1 fruit fly cellular context compared by ENCODE assay signal in the genomic region with DNA sequence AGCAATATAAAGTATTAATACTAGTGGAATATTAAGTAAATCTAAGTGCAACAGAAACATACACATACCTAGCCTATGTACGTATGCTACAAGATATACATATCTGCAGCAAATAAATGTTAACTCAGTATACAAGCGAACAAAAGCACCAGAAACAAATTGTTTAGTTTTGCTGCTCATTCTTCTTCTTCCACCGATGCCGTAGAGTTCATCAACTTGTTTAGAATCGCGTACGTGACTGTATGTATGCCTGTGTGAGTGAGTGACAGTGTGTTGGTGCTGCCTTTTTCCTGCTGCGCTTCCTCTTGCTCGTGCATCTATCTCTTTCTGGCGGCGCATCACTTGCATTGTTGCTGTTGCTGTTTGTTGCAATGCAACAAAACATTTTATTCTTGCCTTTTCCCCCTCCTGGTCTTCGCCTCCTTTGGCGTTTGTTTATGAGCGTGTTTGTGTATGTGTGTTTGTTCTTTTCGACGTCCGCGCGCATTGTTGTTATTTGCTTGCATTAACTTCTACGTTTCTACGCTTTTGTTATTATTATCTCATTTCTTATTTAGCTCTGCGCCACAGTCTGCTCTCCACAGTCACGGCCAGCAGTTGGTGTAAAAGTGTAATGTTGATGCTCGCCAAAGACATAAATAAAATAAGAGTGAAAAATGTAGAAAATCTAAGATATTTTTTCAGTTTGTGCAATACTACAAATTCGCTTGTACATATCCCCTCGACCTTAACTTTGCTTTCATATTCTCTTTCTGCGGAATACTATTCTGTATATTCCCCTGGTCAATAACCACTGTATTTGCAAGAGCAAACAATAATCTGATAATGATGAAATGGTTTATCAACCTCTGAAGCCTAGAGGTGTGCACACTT.
TF ChIP-seq lines count a peak whose summit lies in the region.

No protein-coding gene starts in this region.

TF ChIP-seq in whole organism, embryonic, 481 proteins besides CTCF, POLR2A, EP300 and RAD21 (continued from another document and continues in another):
- no peak for TF ChIP-seq lov (optimal IDR thresholded peaks at IDR 0.05; lab: Kevin White, UChicago)
- TF ChIP-seq lov (GFP tag; IDR thresholded peaks at IDR 0.05; lab: Robert Waterston, UW), result 0 out of 3 replicates have a peak, but pooled peaks have one; percentile 35
- no peak for TF ChIP-seq en (GFP tag; optimal IDR thresholded peaks at IDR 0.05; lab: Kevin White, UChicago)
- TF ChIP-seq Sin3A (optimal IDR thresholded peaks at IDR 0.05; lab: Kevin White, UChicago), result no peak
- TF ChIP-seq CG13123 (GFP tag; optimal IDR thresholded peaks at IDR 0.05; lab: Kevin White, UChicago), result no peak
- no peak for TF ChIP-seq CG32767 (GFP tag; IDR thresholded peaks at IDR 0.05; lab: Robert Waterston, UW)
- TF ChIP-seq Rfx (GFP tag; IDR thresholded peaks at IDR 0.05; lab: Robert Waterston, UW), result peak; percentile 34; the same call in 1 of the 2 replicates
- no peak for TF ChIP-seq CG8944 (GFP tag; optimal IDR thresholded peaks at IDR 0.05; lab: Kevin White, UChicago)
- peak; percentile 30; the same call in 1 of the 3 replicates for TF ChIP-seq H15 (GFP tag; IDR thresholded peaks at IDR 0.05; lab: Robert Waterston, UW)
- no peak for TF ChIP-seq yki (optimal IDR thresholded peaks at IDR 0.05; lab: Kevin White, UChicago)
- peak; percentile 9; the same call in 1 of the 3 replicates for TF ChIP-seq knrl (GFP tag; IDR thresholded peaks at IDR 0.05; lab: Robert Waterston, UW; ENCODE audit: partially characterized antibody)
- TF ChIP-seq stwl (tag; optimal IDR thresholded peaks at IDR 0.05; lab: Kevin White, UChicago), result no peak
- peak; percentile 10 for TF ChIP-seq PHDP (tag; optimal IDR thresholded peaks at IDR 0.05; lab: Kevin White, UChicago)
- no peak for TF ChIP-seq CG17912 (GFP tag; optimal IDR thresholded peaks at IDR 0.05; lab: Kevin White, UChicago)
- no peak for TF ChIP-seq gfzf (GFP tag; optimal IDR thresholded peaks at IDR 0.05; lab: Kevin White, UChicago)
- TF ChIP-seq hb (GFP tag; IDR thresholded peaks at IDR 0.05; lab: Robert Waterston, UW; ENCODE audit: partially characterized antibody), result no peak
- TF ChIP-seq CG12219 (GFP tag; optimal IDR thresholded peaks at IDR 0.05; lab: Kevin White, UChicago), result no peak
- TF ChIP-seq CG17328 (GFP tag; IDR thresholded peaks at IDR 0.05; lab: Robert Waterston, UW), result 0 out of 2 replicates have a peak, but pooled peaks have one; percentile 12
- TF ChIP-seq phol (tag; optimal IDR thresholded peaks at IDR 0.05; lab: Kevin White, UChicago), result peak; percentile 37
- peak; percentile 46 for TF ChIP-seq fd96Cb (tag; optimal IDR thresholded peaks at IDR 0.05; lab: Kevin White, UChicago)
- no peak for TF ChIP-seq CG7987 (GFP tag; optimal IDR thresholded peaks at IDR 0.05; lab: Kevin White, UChicago)
- TF ChIP-seq CG11093 (GFP tag; IDR thresholded peaks at IDR 0.05; lab: Robert Waterston, UW), result peak; percentile 41; the same call in 1 of the 3 replicates
- peak; percentile 70 for TF ChIP-seq Drgx (GFP tag; IDR thresholded peaks at IDR 0.05; lab: Robert Waterston, UW)
- TF ChIP-seq CG10565 (GFP tag; optimal IDR thresholded peaks at IDR 0.05; lab: Kevin White, UChicago), result no peak
- TF ChIP-seq ap (GFP tag; IDR thresholded peaks at IDR 0.05; lab: Robert Waterston, UW), result 0 out of 2 replicates have a peak, but pooled peaks have one; percentile 10
- peak in 1 of 3 experiments; percentile 27 for TF ChIP-seq lola (GFP tag; optimal IDR thresholded peaks at IDR 0.05; lab: Kevin White, UChicago)
- TF ChIP-seq CG18011 (GFP tag; optimal IDR thresholded peaks at IDR 0.05; lab: Kevin White, UChicago), result no peak
- TF ChIP-seq Aef1 (GFP tag; IDR thresholded peaks at IDR 0.05; lab: Robert Waterston, UW), result no peak
- no peak for TF ChIP-seq twi (tag; optimal IDR thresholded peaks at IDR 0.05; lab: Kevin White, UChicago)
- peak; percentile 31 for TF ChIP-seq pnt (GFP tag; optimal IDR thresholded peaks at IDR 0.05; lab: Kevin White, UChicago)
- TF ChIP-seq CG6654 (GFP tag; optimal IDR thresholded peaks at IDR 0.05; lab: Kevin White, UChicago), result peak; percentile 39
- no peak for TF ChIP-seq CG4854 (GFP tag; optimal IDR thresholded peaks at IDR 0.05; lab: Kevin White, UChicago)
- TF ChIP-seq hth (optimal IDR thresholded peaks at IDR 0.05; lab: Kevin White, UChicago), result no peak
- TF ChIP-seq CG8281 (tag; optimal IDR thresholded peaks at IDR 0.05; lab: Kevin White, UChicago), result peak; percentile 7
- no peak for TF ChIP-seq CG34224 (GFP tag; IDR thresholded peaks at IDR 0.05; lab: Robert Waterston, UW; ENCODE audit: partially characterized antibody)
- TF ChIP-seq BEAF-32 (GFP tag; optimal IDR thresholded peaks at IDR 0.05; lab: Kevin White, UChicago), result no peak
- peak; percentile 84 for TF ChIP-seq cg (GFP tag; optimal IDR thresholded peaks at IDR 0.05; lab: Kevin White, UChicago)
- TF ChIP-seq CG3726 (GFP tag; IDR thresholded peaks at IDR 0.05; lab: Robert Waterston, UW), result no peak
- peak; percentile 54; the same call in 2 of the 3 replicates for TF ChIP-seq dysf (GFP tag; IDR thresholded peaks at IDR 0.05; lab: Robert Waterston, UW)
- TF ChIP-seq CG14441 (GFP tag; IDR thresholded peaks at IDR 0.05; lab: Robert Waterston, UW), result peak; percentile 31; the same call in 1 of the 2 replicates
- peak; percentile 24 for TF ChIP-seq Hr3 (GFP tag; optimal IDR thresholded peaks at IDR 0.05; lab: Kevin White, UChicago)
- TF ChIP-seq CG6272 (GFP tag; IDR thresholded peaks at IDR 0.05; lab: Robert Waterston, UW), result no peak
- TF ChIP-seq gcm (GFP tag; optimal IDR thresholded peaks at IDR 0.05; lab: Kevin White, UChicago), result no peak
- TF ChIP-seq nerfin-1 (tag; optimal IDR thresholded peaks at IDR 0.05; lab: Kevin White, UChicago), result peak; percentile 30
- no peak for TF ChIP-seq Doc3 (GFP tag; IDR thresholded peaks at IDR 0.05; lab: Robert Waterston, UW; ENCODE audit: partially characterized antibody)
- no peak for TF ChIP-seq Fer3 (tag; optimal IDR thresholded peaks at IDR 0.05; lab: Kevin White, UChicago)
- TF ChIP-seq disco-r (GFP tag; optimal IDR thresholded peaks at IDR 0.05; lab: Kevin White, UChicago), result no peak
- no peak for TF ChIP-seq CG1024 (GFP tag; IDR thresholded peaks at IDR 0.05; lab: Robert Waterston, UW)
- TF ChIP-seq esg (GFP tag; conservative IDR thresholded peaks at IDR 0.05; lab: Robert Waterston, UW), result no peak; the same call in 1 of the 2 replicates
- peak; percentile 18 for TF ChIP-seq CG3163 (GFP tag; optimal IDR thresholded peaks at IDR 0.05; lab: Kevin White, UChicago)
- TF ChIP-seq prd (optimal IDR thresholded peaks at IDR 0.05; lab: Kevin White, UChicago), result no peak
- TF ChIP-seq prd (GFP tag; IDR thresholded peaks at IDR 0.05; lab: Robert Waterston, UW), result 0 out of 3 replicates have a peak, but pooled peaks have one; percentile 38
- no peak for TF ChIP-seq bigmax (GFP tag; optimal IDR thresholded peaks at IDR 0.05; lab: Kevin White, UChicago)
- TF ChIP-seq Hr78 (GFP tag; optimal IDR thresholded peaks at IDR 0.05; lab: Kevin White, UChicago), result no peak
- TF ChIP-seq CG7839 (tag; optimal IDR thresholded peaks at IDR 0.05; lab: Kevin White, UChicago), result peak; percentile 34
- no peak for TF ChIP-seq sd (tag; optimal IDR thresholded peaks at IDR 0.05; lab: Kevin White, UChicago)
- TF ChIP-seq Atf6 (GFP tag; IDR thresholded peaks at IDR 0.05; lab: Robert Waterston, UW), result peak; percentile 53; the same call in 1 of the 2 replicates
- 0 out of 4 replicates have a peak, but pooled peaks have one; percentile 24 for TF ChIP-seq Gug (GFP tag; IDR thresholded peaks at IDR 0.05; lab: Robert Waterston, UW)
- no peak for TF ChIP-seq CG7786 (GFP tag; optimal IDR thresholded peaks at IDR 0.05; lab: Kevin White, UChicago)
- TF ChIP-seq Oaz (GFP tag; IDR thresholded peaks at IDR 0.05; lab: Robert Waterston, UW), result no peak
- TF ChIP-seq E2f2 (GFP tag; IDR thresholded peaks at IDR 0.05; lab: Robert Waterston, UW), result no peak; the same call in 1 of the 2 replicates
- TF ChIP-seq kay (GFP tag; optimal IDR thresholded peaks at IDR 0.05; lab: Kevin White, UChicago), result no peak
- no peak for TF ChIP-seq CG9609 (GFP tag; optimal IDR thresholded peaks at IDR 0.05; lab: Kevin White, UChicago)
- no peak for TF ChIP-seq Elba2 (GFP tag; optimal IDR thresholded peaks at IDR 0.05; lab: Kevin White, UChicago)
- peak; percentile 50; the same call in 1 of the 2 replicates for TF ChIP-seq Xrp1 (GFP tag; IDR thresholded peaks at IDR 0.05; lab: Robert Waterston, UW)
- peak; percentile 26 for TF ChIP-seq CG11398 (GFP tag; optimal IDR thresholded peaks at IDR 0.05; lab: Kevin White, UChicago)
- TF ChIP-seq nmo (GFP tag; optimal IDR thresholded peaks at IDR 0.05; lab: Kevin White, UChicago), result peak; percentile 20
- peak; percentile 94 for TF ChIP-seq sens (GFP tag; lab: Kevin White, UChicago)
- no peak for TF ChIP-seq her (GFP tag; optimal IDR thresholded peaks at IDR 0.05; lab: Kevin White, UChicago)
- TF ChIP-seq pzg (GFP tag; optimal IDR thresholded peaks at IDR 0.05; lab: Kevin White, UChicago), result no peak
- no peak for TF ChIP-seq Max (GFP tag; optimal IDR thresholded peaks at IDR 0.05; lab: Kevin White, UChicago)
- TF ChIP-seq Adf1 (GFP tag; IDR thresholded peaks at IDR 0.05; lab: Robert Waterston, UW), result 0 out of 2 replicates have a peak, but pooled peaks have one; percentile 7
- no peak; the same call in 1 of the 2 replicates for TF ChIP-seq CG8765 (GFP tag; IDR thresholded peaks at IDR 0.05; lab: Robert Waterston, UW)
- no peak for TF ChIP-seq Hey (tag; optimal IDR thresholded peaks at IDR 0.05; lab: Kevin White, UChicago)
- peak; percentile 23; the same call in 1 of the 2 replicates for TF ChIP-seq CG6689 (GFP tag; IDR thresholded peaks at IDR 0.05; lab: Robert Waterston, UW)
- TF ChIP-seq zen2 (GFP tag; IDR thresholded peaks at IDR 0.05; lab: Robert Waterston, UW; ENCODE audit: partially characterized antibody), result no peak
- no peak for TF ChIP-seq tup (GFP tag; optimal IDR thresholded peaks at IDR 0.05; lab: Kevin White, UChicago)
- TF ChIP-seq kah (GFP tag; optimal IDR thresholded peaks at IDR 0.05; lab: Kevin White, UChicago), result no peak
- no peak for TF ChIP-seq caup (GFP tag; optimal IDR thresholded peaks at IDR 0.05; lab: Kevin White, UChicago; ENCODE audit: severe bottlenecking)
- TF ChIP-seq CG5245 (GFP tag; optimal IDR thresholded peaks at IDR 0.05; lab: Kevin White, UChicago), result no peak
- TF ChIP-seq CG11456 (GFP tag; IDR thresholded peaks at IDR 0.05; lab: Robert Waterston, UW), result no peak
- no peak for TF ChIP-seq mld (GFP tag; IDR thresholded peaks at IDR 0.05; lab: Robert Waterston, UW; ENCODE audit: partially characterized antibody)
- no peak for TF ChIP-seq da (GFP tag; optimal IDR thresholded peaks at IDR 0.05; lab: Kevin White, UChicago)
- no peak for TF ChIP-seq Ets97D (GFP tag; optimal IDR thresholded peaks at IDR 0.05; lab: Kevin White, UChicago)
- peak; percentile 25 for TF ChIP-seq Sox102F (GFP tag; optimal IDR thresholded peaks at IDR 0.05; lab: Kevin White, UChicago)
- TF ChIP-seq CG18764 (GFP tag; optimal IDR thresholded peaks at IDR 0.05; lab: Kevin White, UChicago), result no peak
- no peak for TF ChIP-seq dan (GFP tag; IDR thresholded peaks at IDR 0.05; lab: Robert Waterston, UW)
- no peak for TF ChIP-seq vnd (GFP tag; IDR thresholded peaks at IDR 0.05; lab: Robert Waterston, UW; ENCODE audit: partially characterized antibody)
- TF ChIP-seq CG2116 (GFP tag; optimal IDR thresholded peaks at IDR 0.05; lab: Kevin White, UChicago), result peak; percentile 33
- TF ChIP-seq btn (GFP tag; optimal IDR thresholded peaks at IDR 0.05; lab: Kevin White, UChicago), result no peak
- peak; percentile 27 for TF ChIP-seq shn (GFP tag; optimal IDR thresholded peaks at IDR 0.05; lab: Kevin White, UChicago)
- peak; percentile 11 for TF ChIP-seq CG10267 (tag; optimal IDR thresholded peaks at IDR 0.05; lab: Kevin White, UChicago)
- TF ChIP-seq CG1233 (GFP tag; optimal IDR thresholded peaks at IDR 0.05; lab: Kevin White, UChicago), result no peak
- no peak for TF ChIP-seq cato (GFP tag; optimal IDR thresholded peaks at IDR 0.05; lab: Kevin White, UChicago; ENCODE audit: borderline replicate concordance)
- no peak for TF ChIP-seq CG14050 (GFP tag; IDR thresholded peaks at IDR 0.05; lab: Robert Waterston, UW)
- no peak; the same call in 1 of the 2 replicates for TF ChIP-seq chm (GFP tag; IDR thresholded peaks at IDR 0.05; lab: Robert Waterston, UW)
- peak; percentile 70; the same call in 2 of the 3 replicates for TF ChIP-seq CG17361 (GFP tag; IDR thresholded peaks at IDR 0.05; lab: Robert Waterston, UW)
- no peak for TF ChIP-seq CG12071 (GFP tag; optimal IDR thresholded peaks at IDR 0.05; lab: Kevin White, UChicago)
- peak; percentile 16 for TF ChIP-seq CG12942 (GFP tag; optimal IDR thresholded peaks at IDR 0.05; lab: Kevin White, UChicago)
- peak; percentile 54 for TF ChIP-seq bab2 (GFP tag; optimal IDR thresholded peaks at IDR 0.05; lab: Kevin White, UChicago)
- no peak for TF ChIP-seq CG10147 (GFP tag; optimal IDR thresholded peaks at IDR 0.05; lab: Kevin White, UChicago)
- TF ChIP-seq CG2889 (GFP tag; IDR thresholded peaks at IDR 0.05; lab: Robert Waterston, UW), result no peak
- TF ChIP-seq CG12299 (tag; optimal IDR thresholded peaks at IDR 0.05; lab: Kevin White, UChicago), result peak; percentile 7
- no peak for TF ChIP-seq br (optimal IDR thresholded peaks at IDR 0.05; lab: Kevin White, UChicago)
- peak; percentile 82 for TF ChIP-seq D (optimal IDR thresholded peaks at IDR 0.05; lab: Kevin White, UChicago)
- TF ChIP-seq D (GFP tag; optimal IDR thresholded peaks at IDR 0.05; lab: Kevin White, UChicago), result peak; percentile 13
- TF ChIP-seq Awh (GFP tag; IDR thresholded peaks at IDR 0.05; lab: Robert Waterston, UW), result 0 out of 2 replicates have a peak, but pooled peaks have one; percentile 42
- TF ChIP-seq bowl (GFP tag; IDR thresholded peaks at IDR 0.05; lab: Robert Waterston, UW), result no peak
- peak; percentile 49 for TF ChIP-seq CG16863 (GFP tag; optimal IDR thresholded peaks at IDR 0.05; lab: Kevin White, UChicago)
- TF ChIP-seq CG17186 (GFP tag; optimal IDR thresholded peaks at IDR 0.05; lab: Kevin White, UChicago), result no peak
- peak; percentile 39 for TF ChIP-seq pum (GFP tag; optimal IDR thresholded peaks at IDR 0.05; lab: Kevin White, UChicago)
- TF ChIP-seq CG4820 (GFP tag; optimal IDR thresholded peaks at IDR 0.05; lab: Kevin White, UChicago), result no peak
- TF ChIP-seq CG9215 (GFP tag; IDR thresholded peaks at IDR 0.05; lab: Robert Waterston, UW), result no peak
- no peak for TF ChIP-seq Mes4 (GFP tag; optimal IDR thresholded peaks at IDR 0.05; lab: Kevin White, UChicago)
- no peak for TF ChIP-seq CG10462 (GFP tag; optimal IDR thresholded peaks at IDR 0.05; lab: Kevin White, UChicago)
- no peak for TF ChIP-seq ranshi (GFP tag; IDR thresholded peaks at IDR 0.05; lab: Robert Waterston, UW)
- peak; percentile 55 for TF ChIP-seq CG3838 (GFP tag; optimal IDR thresholded peaks at IDR 0.05; lab: Kevin White, UChicago)
- TF ChIP-seq Oli (tag; optimal IDR thresholded peaks at IDR 0.05; lab: Kevin White, UChicago), result peak; percentile 23
- TF ChIP-seq CG11085 (GFP tag; IDR thresholded peaks at IDR 0.05; lab: Robert Waterston, UW), result no peak
